Fruit fly (Drosophila melanogaster): ENCODE results near the gene mRpL45.

Gene mRpL45

dm6 chr3R:22632181-22632580, 13.9 kb downstream of the mRpL45 start:
- TF ChIP-seq CG8478 (optimal IDR thresholded peaks at IDR 0.05), result no peak
- TF ChIP-seq CTCF (optimal IDR thresholded peaks at IDR 0.05), result no peak

dm6 chr3R:22632980-22633379, 14.7 kb downstream of the mRpL45 start:
- TF ChIP-seq CTCF (optimal IDR thresholded peaks at IDR 0.05) (no peak), CG8478 (optimal IDR thresholded peaks at IDR 0.05) (no peak)

- TF ChIP-seq CG8478 (optimal IDR thresholded peaks at IDR 0.05), result no peak
- no peak for TF ChIP-seq CTCF (optimal IDR thresholded peaks at IDR 0.05)
Measured at dm6 chr3R:22634549-22635410, 16.5 kb downstream of the mRpL45 start.

DNA sequence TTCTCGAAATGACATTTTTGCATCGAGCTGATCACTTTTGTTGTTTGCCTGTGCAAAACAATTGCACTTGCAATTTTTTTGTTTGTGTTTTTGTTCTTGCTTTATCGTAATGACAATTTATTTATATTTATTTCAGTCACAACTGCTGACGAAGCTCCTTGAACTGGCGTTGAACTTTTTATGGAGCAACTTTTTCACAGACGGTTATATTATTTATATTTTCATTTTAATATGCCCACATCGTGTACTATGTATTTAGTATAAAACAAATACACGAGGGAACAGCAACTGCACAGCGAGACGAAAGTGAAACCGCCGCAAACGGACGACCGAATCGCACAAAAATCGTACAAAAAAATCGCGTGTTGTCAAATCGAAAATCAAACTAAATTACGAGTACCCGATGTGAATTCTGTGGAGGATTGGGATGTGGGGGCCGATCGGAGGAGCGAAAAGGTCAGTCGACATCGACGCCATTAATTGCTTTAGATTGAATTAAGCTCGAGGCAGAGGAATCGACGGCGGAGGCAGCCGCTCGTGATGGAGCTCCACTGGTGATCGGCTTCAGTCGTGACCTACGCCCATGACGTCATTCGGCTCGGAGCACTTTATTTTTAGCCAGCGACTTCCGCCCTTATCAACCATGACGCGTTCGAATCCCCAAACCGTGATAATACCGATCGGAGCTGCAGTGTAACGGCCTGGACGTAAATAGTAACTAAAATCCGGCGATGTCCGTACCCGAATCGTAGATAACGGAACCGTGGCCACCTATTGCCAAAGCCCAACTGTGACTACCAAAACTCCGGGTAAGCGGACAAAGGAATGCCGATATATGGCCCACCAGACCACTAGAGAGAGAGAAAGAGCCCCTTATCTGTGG, 17.6 kb downstream of the mRpL45 start:
- TF ChIP-seq CG8478 (optimal IDR thresholded peaks at IDR 0.05), result no peak
- TF ChIP-seq CTCF (optimal IDR thresholded peaks at IDR 0.05), result no peak

DNA sequence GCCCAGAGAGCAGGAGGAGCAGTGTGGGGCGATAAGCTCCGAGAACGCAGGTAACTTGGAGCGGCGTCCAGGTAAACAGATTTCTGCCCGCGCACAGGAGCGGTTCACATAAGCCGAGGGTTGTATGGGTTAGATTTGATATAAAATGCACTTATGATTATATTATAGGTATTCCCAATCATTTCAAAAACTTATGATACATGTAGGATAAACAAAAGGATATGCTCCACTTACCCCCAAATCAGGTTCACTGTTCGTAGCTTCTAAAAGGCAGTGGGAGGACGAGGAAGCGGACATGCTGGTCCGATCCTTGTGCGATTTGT, 18.2 kb downstream of the mRpL45 start:
- TF ChIP-seq CTCF (optimal IDR thresholded peaks at IDR 0.05), result no peak
- no peak for TF ChIP-seq CG8478 (optimal IDR thresholded peaks at IDR 0.05)

DNA sequence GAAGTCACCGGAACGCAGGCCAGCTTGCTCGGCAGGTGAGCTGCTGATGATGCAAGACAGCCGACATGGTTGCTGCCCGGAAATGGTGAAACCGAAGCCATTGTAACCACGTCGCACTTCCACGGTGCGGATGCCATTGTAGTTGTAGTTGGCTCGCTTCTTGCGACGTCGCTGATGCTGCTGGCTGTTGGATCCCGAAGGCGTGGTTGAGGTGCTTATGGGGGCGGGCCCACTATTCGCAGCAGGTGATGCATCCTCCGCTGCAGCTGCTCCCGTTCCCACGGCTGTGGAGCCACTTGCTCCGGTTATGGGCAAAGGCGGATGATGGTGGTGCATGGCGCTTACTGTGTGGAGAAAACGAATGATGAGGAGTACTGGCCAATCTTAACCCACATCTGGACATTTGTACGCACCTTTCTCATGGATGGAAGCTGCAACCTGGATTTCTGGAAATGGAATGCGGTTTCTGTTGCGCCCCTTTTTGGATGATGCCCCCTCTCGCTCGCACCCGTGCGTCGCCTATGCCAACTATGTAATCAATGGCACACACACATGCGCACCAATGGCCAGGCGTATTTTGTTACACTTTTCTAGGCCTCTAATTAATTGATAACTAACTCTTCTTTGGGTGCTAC, 20.4 kb downstream of the mRpL45 start:
- TF ChIP-seq CTCF (optimal IDR thresholded peaks at IDR 0.05), result no peak
- TF ChIP-seq CG8478 (optimal IDR thresholded peaks at IDR 0.05), result no peak

- TF ChIP-seq CG8478 (optimal IDR thresholded peaks at IDR 0.05) (no peak), CTCF (optimal IDR thresholded peaks at IDR 0.05) (peak in 1 of 2 experiments; percentile 55)
Measured at dm6 chr3R:22639239-22639858, 21.1 kb downstream of the mRpL45 start, which contains the start of the genes loco and wake. Gene loco (minus strand): TSS chr3R:22639387. Gene wake (plus strand): TSS chr3R:22639808.

DNA sequence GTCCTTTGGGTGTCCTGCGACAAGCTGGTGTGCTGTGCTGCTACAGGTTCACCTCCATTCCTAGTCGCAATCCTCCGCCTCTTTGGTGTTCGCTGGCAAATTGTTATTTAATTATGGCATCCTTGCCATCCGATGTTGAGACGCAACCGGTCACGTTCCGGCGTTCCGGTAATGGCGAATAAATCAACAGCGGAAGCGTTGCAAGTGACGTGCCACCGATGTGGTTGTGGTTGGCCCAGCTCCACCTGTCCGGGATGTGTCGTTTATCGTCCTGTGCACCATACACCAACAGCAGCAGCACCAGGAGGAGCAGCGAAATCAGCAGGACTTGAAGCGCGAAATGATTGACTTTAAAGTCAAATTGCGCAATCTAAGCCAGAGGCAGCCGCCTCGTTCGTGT, 31.6 kb downstream of the mRpL45 start:
- TF ChIP-seq CG8478 (optimal IDR thresholded peaks at IDR 0.05) (no peak), CTCF (optimal IDR thresholded peaks at IDR 0.05) (no peak)

DNA sequence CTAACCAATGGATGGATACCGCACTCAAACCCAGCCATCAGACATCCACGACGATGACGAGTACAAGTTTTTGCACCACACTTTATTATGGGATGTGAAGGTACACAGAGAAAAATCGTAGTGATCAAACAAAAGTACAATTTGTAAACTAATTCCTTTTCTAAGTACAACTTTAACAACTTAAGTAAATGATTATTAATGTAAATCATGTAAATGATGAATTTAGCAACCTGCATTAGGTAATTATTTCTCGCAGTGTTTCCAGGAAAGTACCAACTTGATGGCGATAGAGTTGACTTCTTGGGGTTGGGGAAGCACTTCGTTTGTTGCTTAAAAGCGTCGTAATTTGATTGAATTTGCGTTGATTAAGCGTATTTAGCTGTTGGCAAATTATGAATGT, 44.8 kb downstream of the mRpL45 start:
- no peak for TF ChIP-seq CG8478 (optimal IDR thresholded peaks at IDR 0.05)
- no peak for TF ChIP-seq CTCF (optimal IDR thresholded peaks at IDR 0.05)

DNA sequence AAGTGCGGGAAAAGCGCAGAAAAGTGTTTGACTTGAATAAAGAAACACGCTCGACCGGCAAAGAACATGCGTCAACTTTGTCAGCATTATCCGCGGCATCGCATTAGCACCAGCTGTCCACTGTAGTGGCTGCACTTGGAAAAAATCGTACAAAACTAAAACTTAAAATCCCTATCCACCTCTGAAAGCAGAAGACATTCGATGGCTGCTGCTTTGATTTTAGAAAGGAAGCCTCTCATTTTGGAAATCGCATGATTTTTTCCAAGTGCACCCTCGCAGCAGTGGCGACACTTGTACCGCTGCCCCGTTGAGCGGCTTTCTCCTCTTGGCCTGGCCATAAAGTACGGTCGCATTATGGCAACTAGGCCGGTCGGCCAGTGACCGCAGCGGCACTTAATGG, 46.0 kb downstream of the mRpL45 start:
- TF ChIP-seq CG8478 (optimal IDR thresholded peaks at IDR 0.05) (no peak), CTCF (optimal IDR thresholded peaks at IDR 0.05) (no peak)

dm6 chr3R:22666449-22667283, 48.4 kb downstream of the mRpL45 start:
- TF ChIP-seq CTCF (optimal IDR thresholded peaks at IDR 0.05), result no peak
- TF ChIP-seq CG8478 (optimal IDR thresholded peaks at IDR 0.05), result no peak

- no peak for TF ChIP-seq CTCF (optimal IDR thresholded peaks at IDR 0.05)
- TF ChIP-seq CG8478 (optimal IDR thresholded peaks at IDR 0.05), result no peak
Measured at dm6 chr3R:22667284-22667958, 49.1 kb downstream of the mRpL45 start.

DNA sequence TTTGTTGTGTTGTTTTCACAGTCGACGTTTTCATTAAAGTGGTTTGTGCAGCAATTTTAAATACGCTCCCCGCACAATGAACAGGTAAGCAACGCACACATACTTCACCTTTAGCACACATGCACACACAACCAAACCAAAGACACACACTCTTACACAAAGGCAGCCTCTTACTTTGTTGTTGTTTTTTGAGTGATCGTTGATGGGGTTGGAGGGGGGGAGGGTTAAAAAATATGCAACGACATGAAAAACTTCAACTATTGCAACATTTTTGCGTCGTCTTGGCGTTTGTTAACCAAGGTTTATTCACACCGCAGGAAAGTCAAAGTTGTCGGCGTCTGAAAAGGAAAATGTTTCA, 49.6 kb downstream of the mRpL45 start:
- TF ChIP-seq CG8478 (optimal IDR thresholded peaks at IDR 0.05) (no peak), CTCF (optimal IDR thresholded peaks at IDR 0.05) (no peak)

- TF ChIP-seq CTCF (optimal IDR thresholded peaks at IDR 0.05) (no peak), CG8478 (optimal IDR thresholded peaks at IDR 0.05) (no peak)
Measured at dm6 chr3R:22668622-22669021, 50.3 kb downstream of the mRpL45 start.

All from S2 (cell line).